Worm (Caenorhabditis elegans) whole organism, dauer: ENCODE measurements around the gene C29F4.3.
"Not testable (repeated sequence)": the region's sequence is repeated elsewhere in the genome, so short reads cannot be mapped to it uniquely, and the experiment has no call there.

Experiments
- unc-62 ChIP-seq: sonication (generic microtip); optimal IDR thresholded peaks from 2 replicates; lab custom pipeline; 2017; ENCODE audit warnings: missing biosample characterization, missing genetic modification reagents, missing genetic modification characterization

C29F4.3 gene

DNA sequence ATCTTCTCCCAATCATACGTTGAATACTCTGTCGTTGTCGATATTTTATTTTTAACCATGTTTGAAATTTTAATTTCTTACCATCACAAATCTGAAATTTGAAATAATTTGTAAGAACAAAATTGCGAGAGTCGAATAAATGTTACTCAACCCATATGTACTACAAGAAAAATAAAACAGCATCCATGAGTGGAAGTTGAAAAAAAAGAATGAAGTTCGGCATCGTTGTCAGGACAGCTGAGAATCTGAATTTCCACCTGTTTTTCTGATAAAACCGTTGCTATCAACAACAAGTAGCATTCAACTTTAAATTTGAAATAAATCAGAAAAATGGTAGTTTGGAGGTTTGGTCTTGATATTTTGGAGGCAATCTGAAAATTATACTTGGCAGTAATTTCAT is at the start of gene C29F4.3:
TSS of gene C29F4.3 (minus strand) at position 101 of the 400 bp plus-strand sequence.
- no peak for TF ChIP-seq unc-62

DNA sequence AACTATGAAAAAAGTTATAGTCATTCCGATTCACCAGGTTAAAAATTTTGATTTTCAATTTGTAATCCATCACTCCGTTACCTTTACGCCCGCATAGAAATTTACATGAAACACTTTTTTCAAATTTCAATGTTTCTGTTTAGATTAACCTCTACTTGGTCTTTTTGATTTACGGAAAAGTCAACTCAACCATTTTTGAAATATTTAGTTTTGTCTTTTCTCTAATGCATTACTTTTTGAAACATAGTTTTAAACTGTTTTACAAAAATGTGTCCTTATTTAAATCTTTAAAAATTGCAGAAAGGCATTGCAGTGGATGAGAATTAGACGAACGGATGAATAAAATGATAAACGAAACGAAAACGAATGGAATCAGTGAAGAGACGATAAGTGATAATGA is 49.4 kb upstream of the C29F4.3 start, which contains the start of gene gtl-2:
TSS of gene gtl-2 (plus strand) at position 301 of the 400 bp plus-strand sequence.
- TF ChIP-seq unc-62 = no peak

DNA sequence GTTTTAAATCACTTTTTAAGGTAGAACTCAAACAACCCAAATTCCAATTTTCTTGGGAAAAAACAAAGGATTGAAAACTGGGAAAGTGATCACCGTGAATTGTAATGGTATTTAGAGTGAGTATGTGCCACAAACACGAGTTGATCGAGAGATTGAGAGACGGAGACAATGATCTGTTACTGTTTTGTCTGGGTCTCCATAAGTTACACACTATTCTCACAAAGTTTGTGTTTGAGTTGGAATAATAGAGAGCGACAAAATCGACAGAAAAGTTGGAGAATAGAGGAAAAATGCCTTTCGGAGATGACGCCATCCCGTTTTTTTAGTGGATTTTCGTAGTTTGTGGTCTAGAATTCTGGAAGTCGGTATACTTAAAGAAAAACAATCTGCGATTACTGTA is 47.5 kb upstream of the C29F4.3 start, which contains the start of gene nhr-7:
TSS of gene nhr-7 (minus strand) at position 101 of the 400 bp plus-strand sequence.
- TF ChIP-seq unc-62 = no peak

DNA sequence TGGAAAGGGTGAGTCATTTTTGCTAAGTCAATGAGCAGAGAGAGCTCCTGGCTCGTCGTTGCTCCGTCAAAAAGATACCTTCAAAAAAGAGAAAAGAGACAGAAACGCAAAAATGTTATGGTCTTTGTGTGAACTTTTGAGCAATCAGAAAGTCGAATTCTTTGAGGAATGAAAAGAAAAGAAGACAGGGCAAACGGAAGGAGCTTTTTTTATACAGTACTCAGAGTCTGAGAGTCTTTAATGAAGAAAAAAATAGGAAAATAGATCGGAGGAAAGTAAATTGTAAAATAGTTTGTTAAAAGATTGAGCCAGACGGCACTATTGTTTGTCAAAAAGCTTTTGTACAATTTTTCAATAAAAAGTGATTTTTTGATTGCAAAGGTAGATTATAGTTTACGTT is 45.7 kb upstream of the C29F4.3 start:
- no peak for TF ChIP-seq unc-62

DNA sequence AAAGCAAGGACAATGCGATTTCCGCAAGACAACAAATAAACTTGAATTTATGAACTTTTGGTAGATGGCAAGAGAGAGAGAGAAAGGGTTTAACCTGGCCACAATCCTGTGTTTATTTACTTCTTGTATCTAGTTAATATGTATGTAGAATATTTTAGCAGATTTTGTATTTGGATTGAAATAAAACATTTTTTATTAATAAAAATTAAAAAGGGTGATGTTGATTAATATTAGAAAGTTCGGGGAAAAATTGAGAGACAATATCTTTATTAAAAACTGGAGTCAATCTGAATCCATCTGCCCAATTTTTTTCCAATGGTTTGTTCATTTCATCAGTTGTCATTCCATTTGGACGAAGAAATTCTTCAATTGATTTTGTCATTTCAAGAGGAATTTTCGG is 42.3 kb upstream of the C29F4.3 start, which contains the start of gene col-127:
TSS of gene col-127 (minus strand) at position 101 of the 400 bp plus-strand sequence.
- TF ChIP-seq unc-62 = no peak

DNA sequence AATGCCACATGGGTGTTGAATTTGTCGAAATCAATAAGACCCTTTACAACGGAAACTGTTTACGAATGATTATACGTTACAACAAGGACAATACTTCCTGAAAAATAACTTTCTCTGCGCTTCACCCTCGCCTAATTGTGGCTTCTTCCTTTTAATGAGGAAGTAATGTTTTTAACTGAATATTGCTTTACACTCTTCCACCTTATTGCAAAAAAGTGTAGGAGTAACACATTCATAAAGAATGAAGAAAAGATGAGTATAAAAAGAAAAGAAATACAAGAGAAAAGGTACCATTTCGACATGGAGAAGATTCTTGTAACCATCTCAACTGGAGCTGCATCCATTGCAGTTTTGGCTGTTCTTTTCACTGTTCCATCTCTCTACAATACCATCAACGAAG is 39.3 kb upstream of the C29F4.3 start, which contains the start of gene col-126:
TSS of gene col-126 (plus strand) at position 301 of the 400 bp plus-strand sequence.
- not testable (repeated sequence) for TF ChIP-seq unc-62

DNA sequence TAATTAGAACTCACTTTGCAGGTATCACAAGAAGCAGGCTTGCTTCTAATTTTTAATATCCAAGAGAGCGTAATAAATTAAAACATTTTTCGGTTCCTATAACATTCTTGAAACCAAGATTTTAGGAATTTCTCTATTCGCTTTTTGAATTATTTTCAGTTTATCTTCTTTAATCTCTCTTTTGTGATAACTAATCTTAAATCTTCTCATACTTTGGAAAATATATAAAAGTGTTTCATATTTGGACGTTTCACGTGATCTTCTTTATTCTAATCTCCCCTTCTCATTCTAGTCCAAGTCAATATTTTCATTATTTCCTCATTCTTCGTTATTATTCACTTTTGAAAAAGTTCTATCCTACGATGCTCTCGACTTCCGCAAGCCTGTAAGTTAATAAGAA is 37.8 kb upstream of the C29F4.3 start, which contains the start of gene F54D1.1:
TSS of gene F54D1.1 (plus strand) at position 301 of the 400 bp plus-strand sequence.
- TF ChIP-seq unc-62 = no peak

DNA sequence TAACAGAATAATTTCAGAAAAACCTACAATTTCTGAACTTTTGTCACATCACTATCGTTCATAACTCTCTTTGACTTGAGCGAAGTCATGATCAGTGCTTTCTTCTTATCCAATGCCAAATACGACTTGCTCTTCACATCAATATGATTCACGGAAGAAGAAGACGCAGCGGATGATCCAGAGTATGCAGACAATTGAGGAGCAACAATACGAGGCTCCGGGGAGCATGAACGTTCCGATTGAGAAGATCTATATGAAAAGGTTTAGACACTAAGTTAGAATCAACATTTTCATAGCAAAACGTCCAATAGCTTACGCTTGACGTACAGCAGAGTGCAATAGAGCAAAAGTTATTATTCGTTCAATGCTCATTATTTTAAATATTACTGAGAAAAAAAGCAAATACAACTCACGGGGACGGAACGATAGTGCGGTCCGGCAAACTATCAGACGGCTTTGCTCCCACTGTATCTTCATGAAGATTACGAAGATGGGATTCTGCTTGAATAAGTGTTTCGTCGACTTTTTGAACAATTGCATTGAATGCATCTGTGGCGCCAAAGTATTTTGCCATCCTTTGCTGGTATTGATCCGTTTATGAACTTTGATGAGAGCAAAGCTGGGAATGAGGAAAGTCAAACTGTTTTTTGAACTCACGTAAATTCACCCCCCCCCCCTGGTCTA is 36.9 kb upstream of the C29F4.3 start, which contains the start of gene C05C12.5:
TSS of gene C05C12.5 (minus strand) at position 642 of the 684 bp plus-strand sequence.
- no peak for TF ChIP-seq unc-62

DNA sequence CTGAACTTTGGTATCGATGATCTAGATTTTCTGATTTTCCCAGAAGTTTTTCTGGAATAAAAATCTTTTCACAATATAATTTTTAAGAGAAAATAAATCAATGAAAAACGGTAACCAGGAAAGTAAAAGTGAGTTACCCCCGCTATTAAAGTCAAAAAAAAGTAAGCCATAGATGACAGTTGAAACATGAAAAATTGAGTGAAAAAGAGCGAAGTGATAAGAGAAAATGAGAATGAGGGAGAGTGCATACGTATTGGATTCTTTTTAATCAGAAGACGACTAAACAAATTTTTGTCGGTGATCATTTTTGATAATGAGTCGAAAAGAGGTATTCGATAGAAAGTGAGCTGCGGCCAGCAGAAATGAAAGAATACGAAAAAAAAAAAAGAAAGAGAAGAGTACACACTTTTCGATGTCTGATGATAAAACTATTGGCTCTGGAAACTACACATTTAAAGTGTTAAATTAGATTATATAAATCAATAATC is 35.8 kb upstream of the C29F4.3 start, which contains the start of gene gtl-1:
TSS of gene gtl-1 (minus strand) at position 51 of the 488 bp plus-strand sequence.
- TF ChIP-seq unc-62 = no peak

DNA sequence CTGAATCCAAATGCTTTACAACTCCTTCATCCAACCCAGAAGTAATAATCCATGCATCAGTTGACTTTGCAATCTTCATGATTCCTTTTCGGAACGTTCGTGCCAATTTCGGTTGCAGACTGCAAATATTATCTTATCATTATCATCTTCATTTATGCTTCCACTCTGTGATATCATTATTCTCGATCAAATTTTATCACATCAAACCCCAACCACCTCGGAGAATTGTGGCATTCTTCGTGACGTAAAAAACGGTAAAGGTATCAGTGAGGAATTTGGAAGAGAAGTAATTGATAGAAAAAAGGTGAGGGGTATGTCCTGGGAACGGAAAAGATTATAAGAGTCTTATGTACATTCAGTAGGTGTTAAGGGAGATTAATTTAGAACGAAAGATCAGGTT is 33.7 kb upstream of the C29F4.3 start:
- no peak for TF ChIP-seq unc-62

DNA sequence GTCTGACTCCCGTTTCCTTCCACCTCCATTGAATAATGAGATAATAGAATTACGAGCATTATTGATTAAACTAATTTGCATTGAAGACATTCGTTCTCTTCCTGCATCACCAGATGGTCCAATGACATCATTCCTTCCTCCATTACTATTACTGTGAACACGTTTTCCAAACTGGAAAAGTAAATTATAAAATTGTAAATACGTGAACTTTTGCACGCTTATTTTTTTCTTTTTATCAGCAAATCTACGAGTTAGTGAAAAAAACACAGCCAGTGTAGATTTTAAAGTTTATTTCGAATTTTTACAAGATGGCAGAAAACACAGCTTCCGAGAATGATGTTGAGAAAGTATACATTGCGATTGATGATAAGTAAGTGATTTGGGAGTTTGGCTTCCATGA is 29.9 kb upstream of the C29F4.3 start, which contains the start of gene C05C12.1:
TSS of gene C05C12.1 (plus strand) at position 301 of the 400 bp plus-strand sequence.
- TF ChIP-seq unc-62 = not testable (repeated sequence)

DNA sequence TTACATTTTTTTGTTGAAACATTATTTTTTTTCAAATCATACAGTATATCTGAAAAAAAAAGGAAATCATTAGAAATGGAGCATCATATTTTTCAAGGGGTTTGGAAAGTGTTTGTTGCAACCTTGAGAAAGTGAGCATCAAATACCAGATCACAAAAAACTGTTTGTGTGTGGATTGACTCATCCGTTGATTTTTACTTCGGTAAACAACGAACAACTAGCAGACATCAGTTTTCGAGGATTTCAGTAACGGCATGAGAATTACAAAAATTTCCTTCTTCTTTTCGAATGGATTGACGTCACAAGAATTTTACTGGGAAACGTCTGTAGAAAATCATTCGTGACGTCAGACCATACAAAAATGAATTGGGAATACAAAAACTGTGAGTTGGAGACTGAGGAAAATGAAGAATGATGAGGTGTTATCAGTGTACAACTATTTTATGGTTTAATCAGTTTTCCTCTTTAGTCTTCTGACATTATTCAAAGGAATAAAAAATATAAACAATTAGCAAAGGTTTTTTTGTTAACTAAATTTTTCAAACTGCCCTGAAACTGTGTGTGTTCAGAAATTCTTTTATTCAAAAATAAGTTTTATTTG is 24.4 kb upstream of the C29F4.3 start, which contains the start of gene C05C12.4:
TSS of gene C05C12.4 (minus strand) at position 51 of the 601 bp plus-strand sequence.
- no peak for TF ChIP-seq unc-62

DNA sequence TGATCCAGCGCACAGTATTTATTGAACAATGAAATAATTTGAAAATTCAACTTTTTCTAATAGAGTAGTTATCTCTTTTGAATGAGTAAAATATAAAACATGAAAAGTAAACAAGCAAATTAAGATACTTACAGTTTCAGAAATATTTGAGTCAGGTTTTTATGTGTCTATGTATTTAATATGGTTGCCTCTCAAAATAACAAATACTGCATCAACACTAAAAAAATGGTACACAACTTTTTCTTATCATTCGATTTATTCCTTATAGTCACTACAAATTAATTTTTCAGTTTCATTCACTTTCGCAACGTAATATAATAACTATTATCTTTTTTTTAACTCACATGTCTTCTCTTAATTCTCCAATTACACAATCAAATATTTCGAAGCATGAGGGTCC is 23.7 kb upstream of the C29F4.3 start:
- TF ChIP-seq unc-62 = no peak

DNA sequence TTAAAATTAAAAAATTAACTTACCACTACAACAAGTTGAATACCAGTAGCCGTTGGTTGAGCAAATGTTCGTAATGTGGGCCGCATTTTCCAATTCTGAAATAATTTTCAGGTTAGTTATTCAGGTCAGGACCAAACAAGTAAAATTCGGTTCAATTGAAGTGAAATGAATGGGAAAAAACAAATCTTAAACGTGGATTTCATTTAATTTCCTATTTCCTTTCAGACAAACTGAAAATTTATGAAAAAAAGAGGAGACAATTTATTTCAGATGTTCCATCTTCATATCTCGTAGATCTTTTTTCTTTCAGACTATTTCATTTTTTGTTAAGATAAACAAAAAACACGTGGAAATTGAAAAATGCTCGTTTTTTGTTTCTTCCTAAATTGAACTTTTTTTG is 17.6 kb upstream of the C29F4.3 start, which contains the start of gene C05C12.6:
TSS of gene C05C12.6 (minus strand) at position 101 of the 400 bp plus-strand sequence.
- TF ChIP-seq unc-62 = no peak

DNA sequence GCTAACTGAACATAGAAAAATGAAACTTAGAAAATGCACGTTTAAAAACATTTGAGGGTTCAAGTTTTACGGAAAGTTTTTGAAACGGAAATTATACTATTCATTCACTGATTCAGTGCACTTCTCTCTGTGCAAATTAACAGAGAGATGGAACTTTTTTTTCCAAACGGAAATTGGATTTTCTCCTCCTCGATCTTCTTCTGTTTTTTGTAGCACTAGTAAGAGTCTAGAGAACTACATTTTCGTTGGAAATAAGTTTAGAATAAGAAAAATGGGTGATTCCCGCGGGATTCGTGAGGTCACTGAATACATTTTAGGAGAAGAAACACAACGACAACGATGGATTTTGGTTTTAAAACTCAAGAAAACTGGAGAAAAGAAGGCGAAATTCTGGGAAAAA is 12.0 kb upstream of the C29F4.3 start:
- no peak for TF ChIP-seq unc-62

DNA sequence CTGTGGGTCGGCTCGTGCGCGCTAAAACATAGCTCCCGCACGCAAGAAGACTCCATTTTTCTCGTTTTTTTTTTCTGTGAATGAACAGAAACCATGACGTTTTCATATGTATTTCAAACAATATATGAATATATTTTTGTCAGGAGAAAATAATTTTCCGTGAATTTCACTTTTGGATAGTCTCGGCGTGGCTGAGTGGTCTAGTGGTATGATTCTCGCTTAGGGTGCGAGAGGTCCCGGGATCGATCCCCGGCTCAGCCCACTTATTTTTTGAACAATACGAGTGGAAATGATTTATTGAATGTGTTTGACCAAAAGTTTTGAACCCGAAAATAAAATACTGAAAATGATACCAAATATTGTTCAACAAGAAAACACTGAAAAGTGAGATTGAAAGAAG is 7.6 kb upstream of the C29F4.3 start:
- no peak for TF ChIP-seq unc-62

DNA sequence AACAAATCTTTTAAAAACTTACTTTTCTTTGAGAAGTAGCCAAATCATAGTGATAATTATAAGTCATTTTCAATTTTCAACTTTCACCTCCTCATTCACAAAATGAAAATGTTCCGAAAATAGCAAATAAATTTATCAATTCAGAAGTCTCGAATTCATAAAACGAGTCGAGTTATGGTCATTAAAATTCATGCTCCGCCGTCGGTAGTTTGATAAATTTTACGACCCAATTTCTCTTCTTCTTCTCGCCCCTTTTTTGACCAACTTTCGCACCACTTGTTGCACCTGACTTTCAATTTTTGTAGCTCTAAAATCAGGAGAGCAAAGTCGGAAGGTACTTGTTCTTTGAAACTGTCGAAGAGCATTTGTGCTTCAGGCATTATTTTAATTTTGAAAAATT is 6.3 kb upstream of the C29F4.3 start, which contains the start of gene best-7:
TSS of gene best-7 (minus strand) at position 239 of the 400 bp plus-strand sequence.
- TF ChIP-seq unc-62 = no peak
